Worm (Caenorhabditis elegans): ENCODE data around the gene igdb-1.

DNA sequence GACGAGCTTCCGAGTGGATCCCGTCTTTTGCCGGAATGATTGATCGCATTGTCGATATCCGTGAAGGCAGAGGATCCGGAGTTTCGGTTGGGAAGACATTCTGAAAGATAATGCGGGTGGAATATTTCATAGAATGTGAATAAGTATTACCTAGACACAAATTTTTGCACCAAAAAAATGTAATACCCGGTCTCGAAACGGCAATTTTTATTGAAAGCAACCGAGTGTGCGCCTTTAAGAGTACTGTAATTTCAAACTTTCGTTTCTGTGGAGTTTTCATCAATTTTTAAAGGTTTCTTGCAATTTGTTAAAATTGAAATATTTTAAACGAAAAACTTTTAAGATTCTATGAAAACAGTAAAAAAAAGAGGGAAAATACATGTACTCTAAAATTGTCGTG, 34.9 kb upstream of the igdb-1 start, which contains the start of gene C25G4.2:
- TF ChIP-seq ces-1 (GFP tag; optimal IDR thresholded peaks at IDR 0.05), result no peak
- TF ChIP-seq elt-3 (tag; optimal IDR thresholded peaks at IDR 0.05), result no peak
- no peak for TF ChIP-seq ztf-11 (tag; optimal IDR thresholded peaks at IDR 0.05)
- TF ChIP-seq sptf-1 (tag; optimal IDR thresholded peaks at IDR 0.05), result no peak
- no peak for TF ChIP-seq snpc-4 (tag; optimal IDR thresholded peaks at IDR 0.05)
- TF ChIP-seq pha-4 (tag; optimal IDR thresholded peaks at IDR 0.05), result no peak
- no peak for TF ChIP-seq unc-39 (tag; optimal IDR thresholded peaks at IDR 0.05)
- TF ChIP-seq unc-120 (tag; optimal IDR thresholded peaks at IDR 0.05; ENCODE audit: poor library complexity, severe bottlenecking), result no peak
- TF ChIP-seq lsy-2 (tag; optimal IDR thresholded peaks at IDR 0.05), result no peak
- no peak for TF ChIP-seq nhr-28 (tag; optimal IDR thresholded peaks at IDR 0.05)
- no peak for TF ChIP-seq blmp-1 (tag; optimal IDR thresholded peaks at IDR 0.05)
